Worm (Caenorhabditis elegans) whole organism, L4 larva: ENCODE measurements around the gene R10E12.2.

Experiments used
- F26F4.8 ChIP-seq: fragments of 200-800 bp; sonication (Bioruptor generic); conservative IDR thresholded peaks from 2 replicates; pipeline ENCODE4 v1.3.6; 2022; ENCODE audit warnings: missing genetic modification characterization, missing compliant biosample characterization
- F37D6.2 ChIP-seq: sonication (generic microtip); optimal IDR thresholded peaks from 2 replicates; lab custom pipeline; 2016; ENCODE audit warnings: mild to moderate bottlenecking, missing genetic modification characterization, missing compliant biosample characterization
- F44E2.7 ChIP-seq: fragments of 200-800 bp; sonication (Bioruptor generic); IDR thresholded peaks from 2 replicates; pipeline ENCODE4 v2.1.2; 2022; ENCODE audit warnings: missing genetic modification characterization, missing compliant biosample characterization
- F49E8.2 ChIP-seq: sonication (generic microtip); optimal IDR thresholded peaks from 2 replicates; lab custom pipeline; 2016; ENCODE audit warnings: missing compliant biosample characterization, mild to moderate bottlenecking, missing genetic modification characterization, borderline replicate concordance
- T26A8.4 ChIP-seq: fragments of 200-800 bp; sonication (Bioruptor generic); IDR thresholded peaks from 2 replicates; pipeline ENCODE4 v1.3.6; 2022; ENCODE audit warnings: missing genetic modification characterization, missing compliant biosample characterization
- ZK337.2 ChIP-seq: fragments of 200-800 bp; sonication (Bioruptor generic); IDR thresholded peaks from 2 replicates; pipeline ENCODE4 v1.3.6; 2022; ENCODE audit warnings: missing genetic modification reagents, missing genetic modification characterization, missing compliant biosample characterization
- attf-4 ChIP-seq: sonication (generic microtip); optimal IDR thresholded peaks from 3 replicates; lab custom pipeline; 2017; ENCODE audit warnings: missing biosample characterization, missing genetic modification characterization
- ceh-32 ChIP-seq: sonication (generic microtip); optimal IDR thresholded peaks from 2 replicates; lab custom pipeline; 2016; ENCODE audit warnings: mild to moderate bottlenecking, missing genetic modification characterization, missing compliant biosample characterization; ENCODE audit not compliant: poor library complexity
- ces-1 ChIP-seq: fragments of 150-350 bp; sonication (generic microtip); optimal IDR thresholded peaks from 4 replicates; lab custom pipeline; 2014; ENCODE audit warnings: missing biosample characterization, missing genetic modification reagents, missing genetic modification characterization
- ctbp-1 ChIP-seq: fragments of 200-800 bp; sonication (Bioruptor generic); IDR thresholded peaks from 2 replicates; pipeline ENCODE4 v1.3.6; 2022; ENCODE audit warnings: missing genetic modification reagents, missing genetic modification characterization, missing compliant biosample characterization
- daf-16 ChIP-seq, 3 experiments: sonication (generic microtip); optimal IDR thresholded peaks; 2 replicates each; lab custom pipeline; 2016 to 2017; ENCODE audit warnings: missing genetic modification characterization in 3 of 3, missing genetic modification reagents in 3 of 3, mild to moderate bottlenecking in 2 of 3, missing compliant biosample characterization in 2 of 3, missing biosample characterization in 1 of 3, moderate library complexity in 1 of 3
- daf-8 ChIP-seq: fragments of 200-800 bp; sonication (Bioruptor generic); IDR thresholded peaks from 2 replicates; pipeline ENCODE4 v1.3.6; 2022; ENCODE audit warnings: missing genetic modification characterization, missing compliant biosample characterization
- dmd-9 ChIP-seq: fragments of 200-800 bp; sonication (Bioruptor generic); IDR thresholded peaks from 2 replicates; pipeline ENCODE4 v1.3.6; 2022; ENCODE audit warnings: missing genetic modification reagents, missing genetic modification characterization, missing compliant biosample characterization
- egl-27 ChIP-seq: sonication (generic microtip); optimal IDR thresholded peaks from 3 replicates; lab custom pipeline; 2017; ENCODE audit warnings: missing biosample characterization, missing genetic modification reagents, missing genetic modification characterization
- egl-43 ChIP-seq: fragments of 200-800 bp; sonication (Bioruptor generic); IDR thresholded peaks from 2 replicates; pipeline ENCODE4 v1.3.6; 2022; ENCODE audit warnings: missing genetic modification reagents, missing genetic modification characterization, missing compliant biosample characterization
- fkh-10 ChIP-seq: fragments of 150-350 bp; optimal IDR thresholded peaks from 2 replicates; lab custom pipeline; 2014; ENCODE audit warnings: missing biosample characterization, missing genetic modification reagents, missing genetic modification characterization
- hif-1 ChIP-seq, 2 experiments: sonication (generic microtip); optimal IDR thresholded peaks; 2 replicates each; lab custom pipeline; 2016 to 2017; ENCODE audit warnings: missing compliant biosample characterization in 2 of 2, missing genetic modification characterization in 2 of 2, missing genetic modification reagents in 2 of 2, missing genotype in 2 of 2, mild to moderate bottlenecking in 1 of 2
- hlh-11 ChIP-seq: fragments of 200-800 bp; sonication (Bioruptor generic); optimal IDR thresholded peaks from 2 replicates; lab custom pipeline; 2018; ENCODE audit warnings: mild to moderate bottlenecking, missing genetic modification characterization, missing compliant biosample characterization
- jun-1 ChIP-seq: fragments of 150-350 bp; optimal IDR thresholded peaks from 2 replicates; lab custom pipeline; 2014; ENCODE audit warnings: missing biosample characterization, missing genetic modification reagents, missing genetic modification characterization
- lin-13 ChIP-seq: fragments of 150-350 bp; optimal IDR thresholded peaks from 2 replicates; lab custom pipeline; 2014; ENCODE audit warnings: missing biosample characterization, missing genetic modification reagents, missing genetic modification characterization
- lsy-2 ChIP-seq, 2 experiments: fragments of 150-350 bp in 1 of 2; sonication (generic microtip) in 1 of 2; optimal IDR thresholded peaks; 2 replicates each; lab custom pipeline; 2014 to 2017; ENCODE audit warnings: missing biosample characterization in 2 of 2, missing genetic modification characterization in 2 of 2
- madf-9 ChIP-seq: fragments of 200-800 bp; sonication (Bioruptor generic); conservative IDR thresholded peaks from 2 replicates; pipeline ENCODE4 v1.3.6; 2022; ENCODE audit warnings: missing genetic modification reagents, missing genetic modification characterization, missing compliant biosample characterization
- mdl-1 ChIP-seq, 2 experiments: fragments of 150-350 bp in 1 of 2; sonication (generic microtip) in 1 of 2; optimal IDR thresholded peaks; 2 replicates each; lab custom pipeline; 2014 to 2017; ENCODE audit warnings: missing biosample characterization in 2 of 2, missing genetic modification characterization in 2 of 2
- mdt-29 ChIP-seq: fragments of 200-800 bp; sonication (Bioruptor generic); IDR thresholded peaks from 2 replicates; pipeline ENCODE4 v1.3.6; 2022; ENCODE audit warnings: missing genetic modification reagents, missing genetic modification characterization, missing compliant biosample characterization
- mep-1 ChIP-seq: fragments of 150-350 bp; sonication (generic microtip); optimal IDR thresholded peaks from 3 replicates; lab custom pipeline; 2014; ENCODE audit warnings: missing biosample characterization, missing genetic modification characterization
- nhr-102 ChIP-seq: sonication (generic microtip); optimal IDR thresholded peaks from 2 replicates; lab custom pipeline; 2016; ENCODE audit warnings: mild to moderate bottlenecking, missing genetic modification characterization, moderate library complexity, missing compliant biosample characterization
- nhr-111 ChIP-seq: fragments of 200-800 bp; sonication (Bioruptor generic); optimal IDR thresholded peaks from 2 replicates; lab custom pipeline; 2018; ENCODE audit warnings: mild to moderate bottlenecking, missing genetic modification characterization, missing compliant biosample characterization
- nhr-28 ChIP-seq: fragments of 150-350 bp; optimal IDR thresholded peaks from 2 replicates; lab custom pipeline; 2014; ENCODE audit warnings: missing biosample characterization, missing genetic modification characterization
- nhr-76 ChIP-seq: fragments of 150-350 bp; optimal IDR thresholded peaks from 2 replicates; lab custom pipeline; 2014; ENCODE audit warnings: missing biosample characterization, missing genetic modification characterization
- rbr-2 ChIP-seq: sonication (generic microtip); optimal IDR thresholded peaks from 2 replicates; lab custom pipeline; 2016; ENCODE audit warnings: missing genotype, missing genetic modification characterization, missing compliant biosample characterization
- saeg-2 ChIP-seq: fragments of 200-800 bp; sonication (Bioruptor generic); IDR thresholded peaks from 2 replicates; pipeline ENCODE4 v1.3.6; 2022; ENCODE audit warnings: missing genetic modification reagents, missing genetic modification characterization, missing compliant biosample characterization
- sdz-12 ChIP-seq: fragments of 200-800 bp; sonication (Bioruptor generic); optimal IDR thresholded peaks from 2 replicates; lab custom pipeline; 2018; ENCODE audit warnings: mild to moderate bottlenecking, missing genetic modification characterization, missing compliant biosample characterization
- tra-1 ChIP-seq: fragments of 200-800 bp; sonication (Bioruptor generic); IDR thresholded peaks from 2 replicates; pipeline ENCODE4 v1.3.6; 2022; ENCODE audit warnings: missing genetic modification reagents, missing genetic modification characterization, missing compliant biosample characterization
- unc-39 ChIP-seq: sonication (generic microtip); optimal IDR thresholded peaks from 2 replicates; lab custom pipeline; 2017; ENCODE audit warnings: missing biosample characterization, missing genetic modification characterization
- vab-7 ChIP-seq: fragments of 200-800 bp; sonication (Bioruptor generic); IDR thresholded peaks from 2 replicates; pipeline ENCODE4 v1.3.6; 2022; ENCODE audit warnings: missing genetic modification reagents, missing genetic modification characterization, missing compliant biosample characterization
- zfp-3 ChIP-seq: fragments of 200-800 bp; sonication (Bioruptor generic); conservative IDR thresholded peaks from 2 replicates; pipeline ENCODE4 v1.3.6; 2022; ENCODE audit warnings: missing genetic modification reagents, missing genetic modification characterization, missing compliant biosample characterization
- zip-11 ChIP-seq: fragments of 200-800 bp; sonication (Bioruptor generic); IDR thresholded peaks from 2 replicates; pipeline ENCODE4 v1.3.6; 2022; ENCODE audit warnings: missing genetic modification characterization, missing compliant biosample characterization

R10E12.2 gene

DNA sequence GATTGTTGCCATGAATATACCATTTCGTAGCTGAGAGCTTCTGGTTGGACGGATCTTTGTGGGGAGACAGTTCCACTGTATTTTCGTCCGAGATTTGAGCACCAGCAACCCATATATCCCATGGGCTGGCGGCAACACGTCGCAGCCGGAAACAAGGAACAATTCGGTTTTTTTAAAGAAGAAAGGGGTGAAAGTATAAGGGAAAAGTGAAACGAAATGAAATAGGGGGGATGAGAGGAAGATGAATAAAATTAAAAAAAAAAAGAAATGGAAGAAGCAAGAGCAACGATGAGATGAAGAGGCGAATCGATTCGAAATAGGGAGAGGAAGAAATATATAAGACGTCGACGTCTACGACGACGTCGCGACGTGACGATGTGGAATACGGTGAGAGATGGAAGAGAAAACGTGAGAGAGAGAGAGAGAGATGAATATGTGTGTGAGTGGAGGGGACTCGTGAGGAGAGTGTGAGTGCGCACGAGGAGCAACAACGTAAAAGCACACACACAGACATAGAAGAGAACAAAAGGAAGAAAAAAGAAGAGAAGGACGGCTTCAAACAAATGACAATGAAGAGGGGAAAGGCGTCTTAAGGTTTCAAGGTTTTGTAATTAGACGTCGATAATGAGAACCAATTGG lies 42.9 kb upstream of the R10E12.2 start, which contains the start of gene rgs-1 (continued):
- TF ChIP-seq zip-11 (GFP tag; lab: Robert Waterston, UW) (no peak), nhr-76 (tag; lab: Kevin White, UChicago) (no peak), rbr-2 (tag; lab: Kevin White, UChicago) (peak; percentile 56), F49E8.2 (tag; lab: Kevin White, UChicago) (no peak), madf-9 (GFP tag; lab: Robert Waterston, UW) (no peak), mdl-1 (tag; optimal IDR thresholded peaks at IDR 0.05; lab: Kevin White, UChicago) (peak in 1 of 2 experiments; percentile 85), fkh-10 (GFP tag; lab: Kevin White, UChicago) (peak; percentile 37), jun-1 (tag; lab: Kevin White, UChicago) (no peak), daf-16 (GFP tag; optimal IDR thresholded peaks at IDR 0.05; lab: Kevin White, UChicago) (no peak), daf-16 (tag; optimal IDR thresholded peaks at IDR 0.05; lab: Kevin White, UChicago) (no peak), lsy-2 (tag; optimal IDR thresholded peaks at IDR 0.05; lab: Kevin White, UChicago) (peak; percentile 45 to 53), saeg-2 (GFP tag; lab: Robert Waterston, UW) (no peak), egl-27 (tag; lab: Kevin White, UChicago) (no peak), F44E2.7 (GFP tag; lab: Robert Waterston, UW) (no peak), nhr-102 (tag; lab: Kevin White, UChicago) (no peak), unc-39 (tag; lab: Kevin White, UChicago) (no peak), daf-8 (GFP tag; lab: Robert Waterston, UW) (no peak), F37D6.2 (no peak), tra-1 (GFP tag; lab: Robert Waterston, UW) (no peak), nhr-28 (no peak), egl-43 (GFP tag; lab: Robert Waterston, UW) (no peak), sdz-12 (GFP tag; lab: Kevin White, UChicago) (no peak), ces-1 (GFP tag; lab: Kevin White, UChicago) (no peak), zfp-3 (GFP tag; lab: Robert Waterston, UW) (no peak), hlh-11 (no peak), vab-7 (GFP tag; lab: Robert Waterston, UW) (no peak), dmd-9 (GFP tag; lab: Robert Waterston, UW) (no peak)

ce11 chrIII:10012136-10012535 lies 38.5 kb upstream of the R10E12.2 start, which contains the start of gene C05B5.16:
Gene C05B5.16 (plus strand): TSS chrIII:10012436.
- TF ChIP-seq jun-1 (tag; lab: Kevin White, UChicago), result no peak
- no peak for TF ChIP-seq lsy-2 (tag; optimal IDR thresholded peaks at IDR 0.05; lab: Kevin White, UChicago)

ce11 chrIII:10010117-10010516 lies 36.5 kb upstream of the R10E12.2 start, which contains the start of gene fbxa-155:
Gene fbxa-155 (minus strand): TSS chrIII:10010217.
- no peak for TF ChIP-seq mep-1
- TF ChIP-seq lin-13 (GFP tag; lab: Kevin White, UChicago), result no peak
- no peak for TF ChIP-seq madf-9 (GFP tag; lab: Robert Waterston, UW)
- no peak for TF ChIP-seq ceh-32 (tag; lab: Kevin White, UChicago)
- no peak for TF ChIP-seq ZK337.2 (GFP tag; lab: Robert Waterston, UW)
- no peak for TF ChIP-seq jun-1 (tag; lab: Kevin White, UChicago)
- TF ChIP-seq attf-4, result no peak
- TF ChIP-seq F26F4.8 (GFP tag; lab: Robert Waterston, UW), result no peak
- TF ChIP-seq mdt-29 (GFP tag; lab: Robert Waterston, UW), result no peak
- no peak for TF ChIP-seq nhr-76 (tag; lab: Kevin White, UChicago)
- no peak for TF ChIP-seq T26A8.4 (GFP tag; lab: Robert Waterston, UW)
- TF ChIP-seq daf-8 (GFP tag; lab: Robert Waterston, UW), result no peak
- no peak for TF ChIP-seq nhr-111 (GFP tag; lab: Kevin White, UChicago)
- TF ChIP-seq saeg-2 (GFP tag; lab: Robert Waterston, UW), result no peak
- no peak for TF ChIP-seq hif-1 (tag; optimal IDR thresholded peaks at IDR 0.05; lab: Kevin White, UChicago)
- TF ChIP-seq ctbp-1 (GFP tag; lab: Robert Waterston, UW), result no peak
- TF ChIP-seq hlh-11, result no peak
